Worm (Caenorhabditis elegans): Measurements from ENCODE around the gene mrp-8.

ce11 chrIII:12318794-12319193 is 15.8 kb upstream of the mrp-8 start, which contains the start of gene Y75B8A.28:
- no peak for TF ChIP-seq dao-5 (tag; optimal IDR thresholded peaks at IDR 0.05)
- TF ChIP-seq him-1 (tag; optimal IDR thresholded peaks at IDR 0.05) = no peak
- no peak for TF ChIP-seq W03F9.2 (tag; optimal IDR thresholded peaks at IDR 0.05)

Data from whole organism, L4/young adult.